Fruit fly (Drosophila melanogaster) S2 (cell line): ENCODE data around the gene CG12362.

Experiments used
- CG8478 ChIP-seq: fragments of >200 bp; optimal IDR thresholded peaks from 2 replicates; lab custom pipeline; 2018
- CTCF ChIP-seq, 2 experiments: fragments of >200 bp; optimal IDR thresholded peaks; 2 replicates each; lab custom pipeline; 2018

Gene CG12362

DNA sequence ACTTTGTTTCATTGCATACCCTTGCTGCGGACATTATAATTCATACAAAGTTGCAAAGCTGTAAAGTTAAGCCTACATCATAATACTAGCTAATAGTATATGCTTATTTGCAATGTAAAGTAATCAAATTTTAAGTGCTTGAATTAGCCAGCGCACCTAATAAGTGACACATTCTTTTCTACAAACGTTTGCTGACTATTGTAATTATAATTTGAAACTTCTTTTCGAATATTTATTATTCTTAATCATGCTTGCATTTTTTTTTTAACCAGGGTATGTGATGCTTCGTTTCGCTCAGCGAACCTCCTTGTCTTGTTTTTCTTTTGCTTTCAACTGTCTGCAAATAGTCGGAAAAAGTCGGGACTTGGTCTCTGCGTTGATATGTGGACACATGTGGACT lies 30.8 kb upstream of the CG12362 start:
- TF ChIP-seq CG8478 (lab: Kevin White, UChicago) (no peak), CTCF (optimal IDR thresholded peaks at IDR 0.05; lab: Kevin White, UChicago) (no peak)

DNA sequence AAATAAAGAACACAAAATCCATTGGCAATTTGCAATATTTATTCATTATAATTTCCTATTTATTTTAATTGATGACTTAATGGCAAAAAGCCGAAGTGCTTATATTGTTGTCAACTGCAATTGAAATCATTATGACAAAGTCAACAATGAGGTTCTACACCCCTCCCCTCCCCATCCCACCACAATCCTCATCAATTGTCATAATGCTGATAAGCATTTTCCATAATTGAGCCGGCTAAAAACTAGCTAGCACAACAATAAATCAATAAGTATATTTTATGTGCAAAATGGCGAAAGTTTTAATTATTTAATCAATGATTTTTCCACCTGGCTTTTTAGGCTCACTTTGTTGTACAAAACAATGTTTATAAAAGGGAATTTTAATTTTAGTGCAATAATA lies 29.7 kb upstream of the CG12362 start:
- TF ChIP-seq CTCF (optimal IDR thresholded peaks at IDR 0.05; lab: Kevin White, UChicago) (no peak), CG8478 (lab: Kevin White, UChicago) (no peak)

DNA sequence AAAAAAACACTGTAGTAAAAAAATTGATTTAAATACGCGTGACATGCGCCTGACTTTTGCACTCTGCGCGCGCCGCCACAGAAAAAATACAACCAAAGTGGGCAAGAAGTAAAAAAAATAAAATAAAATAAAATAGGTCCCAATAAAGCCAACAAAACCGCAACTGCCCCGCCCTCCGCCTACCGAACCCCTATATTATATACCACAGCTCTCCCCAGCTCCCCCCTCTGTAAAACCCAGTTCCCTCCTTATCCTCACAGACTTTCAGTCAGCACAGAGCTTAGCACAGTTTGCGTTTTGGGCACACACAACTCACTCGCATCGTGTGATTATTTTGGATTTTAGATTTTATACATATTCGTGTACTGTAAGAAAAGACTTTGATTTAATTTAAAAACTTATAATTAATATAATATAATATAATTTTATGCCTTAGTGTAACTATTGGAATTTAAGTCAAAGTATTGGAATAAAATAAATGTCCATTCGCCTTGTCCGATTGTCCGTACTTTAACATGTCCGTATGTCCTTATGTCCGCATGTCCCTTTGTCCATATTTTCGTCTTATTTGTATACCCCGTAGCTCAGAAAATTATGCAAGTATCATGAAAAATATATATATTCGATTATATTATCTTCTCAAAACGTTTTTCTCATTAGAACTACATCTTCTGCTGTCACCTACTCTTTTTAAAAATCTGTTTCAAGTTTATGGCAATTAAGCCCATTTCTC lies 27.7 kb upstream of the CG12362 start:
- no peak for TF ChIP-seq CTCF (optimal IDR thresholded peaks at IDR 0.05; lab: Kevin White, UChicago)
- no peak for TF ChIP-seq CG8478 (lab: Kevin White, UChicago)

DNA sequence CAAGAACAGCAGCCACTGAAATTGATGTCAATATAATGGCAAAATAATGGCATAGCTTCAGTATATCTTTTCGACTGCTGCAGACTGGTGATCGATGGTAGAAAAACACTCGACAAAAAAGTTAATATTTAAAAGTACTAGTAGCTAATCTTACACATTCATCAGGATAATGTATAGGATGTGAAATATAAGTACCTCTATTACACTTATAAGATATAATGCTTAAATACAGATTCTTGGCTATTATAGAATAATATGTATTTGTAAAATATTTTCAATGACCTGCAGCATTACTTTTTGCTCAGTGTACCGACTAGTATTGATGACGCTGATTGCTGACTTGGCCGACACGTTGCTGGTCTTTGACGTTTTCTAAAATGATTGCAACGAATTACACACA lies 26.4 kb upstream of the CG12362 start:
- TF ChIP-seq CG8478 (lab: Kevin White, UChicago) (no peak), CTCF (optimal IDR thresholded peaks at IDR 0.05; lab: Kevin White, UChicago) (no peak)

- no peak for TF ChIP-seq CG8478 (lab: Kevin White, UChicago)
- TF ChIP-seq CTCF (optimal IDR thresholded peaks at IDR 0.05; lab: Kevin White, UChicago) = no peak
Observed at dm6 chr3L:10386601-10387000, 26.0 kb upstream of the CG12362 start.

dm6 chr3L:10387233-10387925 lies 25.2 kb upstream of the CG12362 start:
- TF ChIP-seq CG8478 (lab: Kevin White, UChicago) (no peak), CTCF (optimal IDR thresholded peaks at IDR 0.05; lab: Kevin White, UChicago) (no peak)

DNA sequence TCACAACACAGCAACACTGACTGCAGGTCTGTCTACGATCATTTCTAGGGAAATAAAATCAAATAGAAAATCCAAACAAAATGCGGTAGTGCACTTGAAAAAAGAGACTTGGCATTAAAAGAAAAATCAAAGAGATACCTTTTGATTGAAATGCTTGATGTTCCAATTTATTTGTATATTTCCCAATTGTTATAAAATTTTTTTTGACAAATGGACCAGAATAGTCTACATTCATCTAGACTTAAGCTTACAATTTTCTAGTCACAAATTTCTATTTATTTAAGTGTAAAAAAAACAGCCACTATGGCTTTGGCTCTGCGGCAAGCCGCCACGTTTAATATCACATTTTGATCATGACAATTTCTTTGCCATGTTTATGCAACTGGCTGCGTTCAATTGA lies 23.5 kb upstream of the CG12362 start:
- TF ChIP-seq CG8478 (lab: Kevin White, UChicago) (no peak), CTCF (optimal IDR thresholded peaks at IDR 0.05; lab: Kevin White, UChicago) (no peak)

- no peak for TF ChIP-seq CTCF (optimal IDR thresholded peaks at IDR 0.05; lab: Kevin White, UChicago)
- no peak for TF ChIP-seq CG8478 (lab: Kevin White, UChicago)
Observed at dm6 chr3L:10389900-10390299, 22.7 kb upstream of the CG12362 start.

DNA sequence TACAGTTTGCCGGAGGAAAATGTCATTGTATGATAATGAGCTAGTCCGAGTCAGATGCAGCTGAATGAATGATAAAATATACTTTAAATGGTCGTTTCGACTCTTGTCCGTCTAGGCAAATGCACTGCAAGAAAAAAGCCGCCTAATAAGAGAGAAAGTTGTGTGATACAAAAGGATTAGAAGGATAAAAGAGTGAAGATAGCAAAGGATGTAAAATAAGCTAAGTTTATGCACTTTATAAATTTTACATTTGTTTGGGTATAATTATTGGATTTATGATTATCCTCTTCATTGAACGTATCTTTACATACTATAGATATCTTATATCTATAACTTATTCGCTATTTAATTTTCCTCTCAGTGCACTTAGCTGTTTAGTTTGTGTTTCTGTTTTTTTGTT lies 21.7 kb upstream of the CG12362 start:
- TF ChIP-seq CG8478 (lab: Kevin White, UChicago) (no peak), CTCF (optimal IDR thresholded peaks at IDR 0.05; lab: Kevin White, UChicago) (no peak)

- TF ChIP-seq CTCF (optimal IDR thresholded peaks at IDR 0.05; lab: Kevin White, UChicago) (no peak), CG8478 (lab: Kevin White, UChicago) (no peak)
Observed at dm6 chr3L:10392049-10392448, 20.6 kb upstream of the CG12362 start.

- TF ChIP-seq CTCF (optimal IDR thresholded peaks at IDR 0.05; lab: Kevin White, UChicago) (no peak), CG8478 (lab: Kevin White, UChicago) (no peak)
Observed at dm6 chr3L:10392585-10393258, 19.9 kb upstream of the CG12362 start.

DNA sequence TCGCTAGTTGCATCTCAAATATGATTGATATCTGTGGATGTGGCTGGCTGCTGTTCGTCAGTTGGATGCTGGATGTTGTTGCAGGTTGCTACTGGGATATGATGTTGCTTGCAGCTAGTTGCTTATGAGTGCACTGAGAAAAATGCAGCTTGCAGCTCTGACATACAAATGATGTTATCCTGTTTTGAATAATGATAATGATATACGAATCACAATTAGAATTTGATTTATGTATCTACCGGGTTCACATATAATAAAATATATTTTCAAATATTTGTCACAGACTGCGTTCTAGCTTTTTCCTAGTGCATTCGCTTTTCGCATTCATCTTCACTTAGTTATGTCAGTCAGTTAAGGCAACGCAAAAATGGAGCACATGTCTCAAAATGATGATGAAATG lies 16.1 kb upstream of the CG12362 start:
- TF ChIP-seq CG8478 (lab: Kevin White, UChicago) (no peak), CTCF (optimal IDR thresholded peaks at IDR 0.05; lab: Kevin White, UChicago) (no peak)

dm6 chr3L:10398678-10399077 lies 13.9 kb upstream of the CG12362 start:
- no peak for TF ChIP-seq CG8478 (lab: Kevin White, UChicago)
- TF ChIP-seq CTCF (optimal IDR thresholded peaks at IDR 0.05; lab: Kevin White, UChicago) = no peak

DNA sequence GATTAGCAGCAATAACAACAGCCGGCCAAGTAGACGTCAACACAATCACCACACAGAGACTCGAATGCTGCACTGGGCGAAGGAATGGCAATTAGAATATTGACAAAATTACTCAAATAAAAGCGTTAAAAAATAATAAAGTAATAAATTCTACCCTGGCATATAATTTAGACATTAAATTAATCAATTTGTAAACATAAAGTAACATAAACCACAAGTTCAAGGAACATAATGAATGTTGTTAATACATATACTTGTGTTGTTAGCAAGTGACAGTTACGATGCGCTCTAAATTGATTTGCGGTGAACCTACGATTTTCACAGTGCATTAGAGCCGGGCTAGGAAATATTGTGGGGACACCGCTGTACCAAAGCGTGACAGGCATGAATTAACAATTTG lies 4.9 kb upstream of the CG12362 start:
- no peak for TF ChIP-seq CTCF (optimal IDR thresholded peaks at IDR 0.05; lab: Kevin White, UChicago)
- no peak for TF ChIP-seq CG8478 (lab: Kevin White, UChicago)

DNA sequence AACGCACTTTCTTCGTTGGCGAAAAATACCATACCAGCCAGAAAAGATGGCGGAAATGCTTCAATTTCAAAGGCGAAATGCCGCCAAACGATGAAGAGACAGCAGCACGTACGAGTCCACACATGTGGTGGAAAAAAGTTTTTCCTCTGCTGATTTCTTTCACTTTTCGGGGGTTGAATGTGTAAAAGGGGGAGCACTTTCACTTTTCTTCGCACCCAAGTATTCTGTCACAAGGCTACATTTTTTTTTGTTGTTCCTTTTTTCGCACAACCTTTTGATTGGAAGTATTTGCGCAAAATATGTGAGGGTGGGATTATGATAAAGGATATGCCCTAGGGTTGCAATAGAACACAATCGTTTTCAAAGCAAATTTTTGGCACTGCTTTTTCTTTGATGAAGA lies 3.1 kb upstream of the CG12362 start:
- TF ChIP-seq CTCF (optimal IDR thresholded peaks at IDR 0.05; lab: Kevin White, UChicago) = no peak
- no peak for TF ChIP-seq CG8478 (lab: Kevin White, UChicago)
